Fruit fly (Drosophila melanogaster): ENCODE data around the gene CG45071.
A peak's percentile ranks its signal among the peaks of the same experiment; 100 is the strongest.

Gene CG45071

DNA sequence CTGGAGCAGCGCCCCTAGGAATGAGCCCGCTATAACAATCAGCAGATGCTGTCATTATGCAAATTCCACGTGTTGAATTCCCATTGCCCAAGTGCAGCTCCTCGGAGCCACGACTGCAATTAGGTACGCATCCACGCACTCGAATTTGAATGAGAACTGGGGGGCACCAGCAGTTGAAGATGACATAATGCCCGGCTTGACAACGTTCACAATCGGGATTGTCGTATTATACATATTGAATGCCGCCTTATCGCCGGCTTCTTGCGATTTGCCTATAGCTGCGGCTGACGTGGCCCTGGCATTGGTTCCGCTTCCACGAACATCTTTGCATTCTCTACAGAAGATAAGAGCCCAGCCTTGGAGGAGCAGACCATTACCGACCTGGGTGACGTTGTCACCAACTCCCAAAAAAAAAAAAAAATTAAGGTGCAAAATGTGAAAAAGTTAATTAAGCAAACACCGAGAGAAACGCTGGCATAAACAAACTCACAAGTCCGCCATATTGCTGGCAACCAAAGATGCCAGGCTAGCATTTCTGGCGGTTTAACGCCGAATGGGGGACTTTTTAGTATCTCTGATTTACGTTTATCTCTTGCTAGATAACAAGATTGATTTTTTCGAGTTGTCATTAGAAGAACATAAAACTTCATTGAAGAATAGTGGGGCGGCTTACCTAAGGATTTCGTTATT lies 34.7 kb downstream of the CG45071 start (continued):
- TF ChIP-seq Dfd (GFP tag; optimal IDR thresholded peaks at IDR 0.05) = no peak
- no peak for TF ChIP-seq vvl (GFP tag; IDR thresholded peaks at IDR 0.05)
- TF ChIP-seq Atf-2 (GFP tag; optimal IDR thresholded peaks at IDR 0.05) = no peak
- peak; percentile 88 for TF ChIP-seq Xbp1 (GFP tag; optimal IDR thresholded peaks at IDR 0.05)
- TF ChIP-seq NC2α (GFP tag; optimal IDR thresholded peaks at IDR 0.05) = no peak
- TF ChIP-seq zen2 (GFP tag; IDR thresholded peaks at IDR 0.05; ENCODE audit: partially characterized antibody) = no peak
- TF ChIP-seq CG2199 (GFP tag; IDR thresholded peaks at IDR 0.05) = no peak
- no peak for TF ChIP-seq CG6765 (GFP tag; optimal IDR thresholded peaks at IDR 0.05)
- no peak for TF ChIP-seq CG7271 (tag; optimal IDR thresholded peaks at IDR 0.05)
- TF ChIP-seq Pdp1 (GFP tag; optimal IDR thresholded peaks at IDR 0.05) = peak in 1 of 2 experiments; percentile 85
- TF ChIP-seq BEAF-32 (GFP tag; optimal IDR thresholded peaks at IDR 0.05) = no peak
- no peak for TF ChIP-seq CG10274 (GFP tag; optimal IDR thresholded peaks at IDR 0.05)
- TF ChIP-seq CG5245 (GFP tag; optimal IDR thresholded peaks at IDR 0.05) = no peak
- TF ChIP-seq crol (GFP tag; IDR thresholded peaks at IDR 0.05) = no peak
- TF ChIP-seq vfl (GFP tag; optimal IDR thresholded peaks at IDR 0.05) = no peak
- no peak for TF ChIP-seq gce (GFP tag; IDR thresholded peaks at IDR 0.05)
- TF ChIP-seq CG8281 (tag; optimal IDR thresholded peaks at IDR 0.05) = no peak
- no peak for TF ChIP-seq Spps (tag; optimal IDR thresholded peaks at IDR 0.05)
- no peak for TF ChIP-seq CG6854 (GFP tag; optimal IDR thresholded peaks at IDR 0.05)
- TF ChIP-seq fd3F (GFP tag; optimal IDR thresholded peaks at IDR 0.05) = no peak
- no peak for TF ChIP-seq CG17829 (tag; optimal IDR thresholded peaks at IDR 0.05)
- TF ChIP-seq btn (GFP tag; optimal IDR thresholded peaks at IDR 0.05) = no peak
- TF ChIP-seq grau (tag; optimal IDR thresholded peaks at IDR 0.05) = no peak
- peak; percentile 39; the same call in 1 of the 2 replicates for TF ChIP-seq CG42726 (GFP tag; IDR thresholded peaks at IDR 0.05; ENCODE audit: partially characterized antibody)
- TF ChIP-seq CG11560 (tag; IDR thresholded peaks at IDR 0.05) = peak; percentile 47; the same call in 1 of the 3 replicates
- 0 out of 3 replicates have a peak, but pooled peaks have one; percentile 21 for TF ChIP-seq ci (GFP tag; IDR thresholded peaks at IDR 0.05)
- TF ChIP-seq Gug (GFP tag; IDR thresholded peaks at IDR 0.05) = no peak; the same call in 3 of the 4 replicates
- TF ChIP-seq CG8944 (GFP tag; optimal IDR thresholded peaks at IDR 0.05) = no peak
- TF ChIP-seq row (GFP tag; IDR thresholded peaks at IDR 0.05) = peak; percentile 31
- TF ChIP-seq sim (GFP tag; IDR thresholded peaks at IDR 0.05) = 0 out of 2 replicates have a peak, but pooled peaks have one; percentile 15
- TF ChIP-seq usp (GFP tag; optimal IDR thresholded peaks at IDR 0.05) = no peak

DNA sequence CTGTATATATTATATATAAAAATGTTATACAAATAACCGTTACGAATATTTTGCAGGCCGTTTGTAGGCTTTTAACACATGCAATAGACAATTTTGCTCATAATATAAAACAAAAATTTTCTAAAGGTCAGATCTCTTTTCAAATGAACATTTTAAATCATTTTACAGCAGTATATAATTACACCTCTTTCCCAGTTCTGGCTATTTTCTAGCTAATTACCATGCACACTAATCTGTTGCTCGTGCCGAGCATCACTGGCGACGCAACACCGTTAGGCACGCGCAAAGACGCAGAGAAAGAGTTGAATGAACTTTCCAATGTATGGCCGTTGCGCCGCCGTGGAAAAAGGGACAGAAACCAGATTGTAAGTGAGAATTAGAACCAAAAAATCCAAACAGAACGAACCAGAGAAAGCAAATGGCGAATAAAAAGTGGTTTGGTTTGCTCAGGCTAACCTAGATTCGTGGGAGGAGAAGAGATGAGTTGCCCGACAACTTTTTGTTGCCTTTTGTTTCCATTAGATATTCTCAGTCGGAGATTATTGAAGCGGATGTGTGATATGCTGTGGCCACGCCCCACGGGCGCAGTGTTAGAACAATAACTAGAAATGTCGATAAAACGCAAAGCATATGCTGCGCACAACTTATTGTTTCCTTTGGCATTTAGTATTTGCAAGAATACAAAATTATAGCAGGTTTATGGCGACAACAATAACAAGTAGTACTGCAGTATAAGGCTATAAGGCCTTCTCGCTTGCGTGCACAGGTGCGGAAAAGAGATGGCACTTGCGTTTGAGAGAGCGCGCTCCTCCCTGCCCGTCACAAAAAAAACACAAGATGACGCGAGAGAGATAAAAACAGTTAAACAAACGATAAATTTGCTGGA lies 35.7 kb downstream of the CG45071 start:
- TF ChIP-seq lilli (GFP tag; optimal IDR thresholded peaks at IDR 0.05) (no peak), Sin3A (optimal IDR thresholded peaks at IDR 0.05) (no peak), nom (GFP tag; optimal IDR thresholded peaks at IDR 0.05) (peak; percentile 54), ERR (GFP tag; optimal IDR thresholded peaks at IDR 0.05) (no peak), insv (GFP tag; optimal IDR thresholded peaks at IDR 0.05) (peak in 1 of 2 experiments; percentile 80), CG9817 (tag; optimal IDR thresholded peaks at IDR 0.05) (peak; percentile 3), CG31388 (GFP tag; optimal IDR thresholded peaks at IDR 0.05) (no peak), gce (GFP tag; IDR thresholded peaks at IDR 0.05) (0 out of 3 replicates have a peak, but pooled peaks have one; percentile 24), chinmo (GFP tag; IDR thresholded peaks at IDR 0.05; ENCODE audit: partially characterized antibody) (peak; percentile 80; the same call in 3 of the 4 replicates), gsb-n (tag; optimal IDR thresholded peaks at IDR 0.05) (peak; percentile 22), MBD-R2 (GFP tag; IDR thresholded peaks at IDR 0.05) (no peak), CG4360 (GFP tag; IDR thresholded peaks at IDR 0.05) (peak; percentile 60; the same call in 1 of the 2 replicates), Rfx (GFP tag; IDR thresholded peaks at IDR 0.05) (peak; percentile 73), CG30403 (GFP tag; optimal IDR thresholded peaks at IDR 0.05) (peak; percentile 59), ind (GFP tag; optimal IDR thresholded peaks at IDR 0.05) (peak; percentile 1), az2 (GFP tag; optimal IDR thresholded peaks at IDR 0.05) (no peak), ranshi (GFP tag; IDR thresholded peaks at IDR 0.05) (0 out of 2 replicates have a peak, but pooled peaks have one; percentile 21), CG11504 (tag; optimal IDR thresholded peaks at IDR 0.05) (peak; percentile 37), CG10147 (GFP tag; optimal IDR thresholded peaks at IDR 0.05) (no peak)

Measured in whole organism, embryonic.